Worm (Caenorhabditis elegans) whole organism, mixed stage, embryonic: ENCODE measurements around the gene F56F11.2.

Source experiments
- M03D4.4 ChIP-seq: sonication (generic microtip); optimal IDR thresholded peaks from 2 replicates; lab custom pipeline; 2017; ENCODE audit warnings: mild to moderate bottlenecking, missing genetic modification characterization, missing compliant biosample characterization
- bed-3 ChIP-seq: fragments of 200-800 bp; sonication (Bioruptor generic); optimal IDR thresholded peaks from 3 replicates; lab custom pipeline; 2018; ENCODE audit warnings: mild to moderate bottlenecking, missing genetic modification characterization, moderate library complexity, missing compliant biosample characterization
- blmp-1 ChIP-seq: fragments of 150-350 bp; optimal IDR thresholded peaks from 2 replicates; lab custom pipeline; 2014; ENCODE audit warnings: missing biosample characterization, missing genetic modification characterization
- ceh-39 ChIP-seq: fragments of 150-350 bp; optimal IDR thresholded peaks from 2 replicates; lab custom pipeline; 2014; ENCODE audit warnings: missing biosample characterization, missing genetic modification characterization
- ceh-43 ChIP-seq: fragments of 200-800 bp; sonication (Bioruptor generic); optimal IDR thresholded peaks from 2 replicates; lab custom pipeline; 2018; ENCODE audit warnings: mild to moderate bottlenecking, missing genetic modification characterization, moderate library complexity, missing compliant biosample characterization
- ceh-83 ChIP-seq: fragments of 200-800 bp; sonication (Bioruptor generic); optimal IDR thresholded peaks from 2 replicates; lab custom pipeline; 2018; ENCODE audit warnings: mild to moderate bottlenecking, missing genetic modification characterization, missing compliant biosample characterization
- ces-1 ChIP-seq: fragments of 150-350 bp; optimal IDR thresholded peaks from 2 replicates; lab custom pipeline; 2014; ENCODE audit warnings: missing biosample characterization, missing genetic modification reagents, missing genetic modification characterization
- cnd-1 ChIP-seq: fragments of 200-800 bp; sonication (Bioruptor generic); optimal IDR thresholded peaks from 2 replicates; lab custom pipeline; 2018; ENCODE audit warnings: mild to moderate bottlenecking, missing genetic modification characterization, missing compliant biosample characterization
- drap-1 ChIP-seq: fragments of 200-800 bp; sonication (Bioruptor generic); optimal IDR thresholded peaks from 3 replicates; lab custom pipeline; 2018; ENCODE audit warnings: mild to moderate bottlenecking, missing genetic modification characterization, missing compliant biosample characterization
- elt-1 ChIP-seq: sonication (generic microtip); optimal IDR thresholded peaks from 2 replicates; lab custom pipeline; 2017; ENCODE audit warnings: missing genetic modification characterization, mild to moderate bottlenecking, missing compliant biosample characterization, antibody characterized with exemption, moderate library complexity, borderline replicate concordance; ENCODE audit not compliant: insufficient read depth
- elt-3 ChIP-seq: fragments of 150-350 bp; optimal IDR thresholded peaks from 2 replicates; lab custom pipeline; 2014; ENCODE audit warnings: missing biosample characterization, missing genetic modification characterization
- ham-2 ChIP-seq: fragments of 200-800 bp; sonication (Bioruptor generic); optimal IDR thresholded peaks from 2 replicates; lab custom pipeline; 2018; ENCODE audit warnings: mild to moderate bottlenecking, missing genetic modification characterization, missing compliant biosample characterization
- hlh-1 ChIP-seq: fragments of 150-350 bp; optimal IDR thresholded peaks from 2 replicates; lab custom pipeline; 2014; ENCODE audit warnings: missing biosample characterization, missing genetic modification reagents, missing genetic modification characterization
- lin-13 ChIP-seq: fragments of 150-350 bp; optimal IDR thresholded peaks from 2 replicates; lab custom pipeline; 2014; ENCODE audit warnings: missing biosample characterization, missing genetic modification characterization
- lin-32 ChIP-seq: fragments of 200-800 bp; sonication (Bioruptor generic); optimal IDR thresholded peaks from 2 replicates; lab custom pipeline; 2018; ENCODE audit warnings: mild to moderate bottlenecking, missing genetic modification characterization, missing compliant biosample characterization
- lsy-2 ChIP-seq: fragments of 150-350 bp; optimal IDR thresholded peaks from 2 replicates; lab custom pipeline; 2014; ENCODE audit warnings: missing biosample characterization, missing genetic modification characterization
- mab-5 ChIP-seq: fragments of 150-350 bp; optimal IDR thresholded peaks from 2 replicates; lab custom pipeline; 2014; ENCODE audit warnings: missing biosample characterization, missing genetic modification characterization
- mep-1 ChIP-seq: fragments of 150-350 bp; optimal IDR thresholded peaks from 2 replicates; lab custom pipeline; 2017; ENCODE audit warnings: missing biosample characterization, missing genetic modification reagents, missing genetic modification characterization, inconsistent platforms
- mls-2 ChIP-seq: sonication (generic microtip); optimal IDR thresholded peaks from 2 replicates; lab custom pipeline; 2016; ENCODE audit warnings: mild to moderate bottlenecking, missing genetic modification characterization, moderate library complexity, missing compliant biosample characterization
- nhr-12 ChIP-seq: fragments of 150-350 bp; optimal IDR thresholded peaks from 2 replicates; lab custom pipeline; 2014; ENCODE audit warnings: missing biosample characterization, missing genetic modification characterization
- nhr-2 ChIP-seq: fragments of 150-350 bp; optimal IDR thresholded peaks from 2 replicates; lab custom pipeline; 2014; ENCODE audit warnings: missing biosample characterization, missing genetic modification characterization
- nhr-237 ChIP-seq: fragments of 150-350 bp; optimal IDR thresholded peaks from 2 replicates; lab custom pipeline; 2014; ENCODE audit warnings: missing biosample characterization, missing genetic modification characterization
- nhr-28 ChIP-seq: fragments of 150-350 bp; optimal IDR thresholded peaks from 2 replicates; lab custom pipeline; 2014; ENCODE audit warnings: missing biosample characterization, missing genetic modification characterization
- nhr-76 ChIP-seq: sonication (generic microtip); optimal IDR thresholded peaks from 2 replicates; lab custom pipeline; 2017; ENCODE audit warnings: missing biosample characterization, missing genetic modification characterization
- pha-4 ChIP-seq: fragments of 150-350 bp; optimal IDR thresholded peaks from 2 replicates; lab custom pipeline; 2018; ENCODE audit warnings: missing biosample characterization, missing genetic modification reagents, missing genetic modification characterization
- sem-2 ChIP-seq: fragments of 200-800 bp; sonication (Bioruptor generic); optimal IDR thresholded peaks from 2 replicates; lab custom pipeline; 2018; ENCODE audit warnings: mild to moderate bottlenecking, missing genetic modification characterization, missing compliant biosample characterization
- snpc-4 ChIP-seq: fragments of 150-350 bp; optimal IDR thresholded peaks from 2 replicates; lab custom pipeline; 2014; ENCODE audit warnings: missing biosample characterization, missing genetic modification characterization
- sptf-1 ChIP-seq: sonication (generic microtip); optimal IDR thresholded peaks from 2 replicates; lab custom pipeline; 2017; ENCODE audit warnings: mild to moderate bottlenecking, missing genetic modification characterization, moderate library complexity, missing compliant biosample characterization
- tbx-8 ChIP-seq: fragments of 200-800 bp; sonication (Bioruptor generic); optimal IDR thresholded peaks from 2 replicates; lab custom pipeline; 2018; ENCODE audit warnings: mild to moderate bottlenecking, missing genetic modification characterization, moderate library complexity, missing compliant biosample characterization
- unc-120 ChIP-seq: sonication (generic microtip); optimal IDR thresholded peaks from 2 replicates; lab custom pipeline; 2017; ENCODE audit warnings: missing genetic modification characterization, missing compliant biosample characterization; ENCODE audit not compliant: poor library complexity, severe bottlenecking
- unc-62 ChIP-seq: fragments of 150-350 bp; optimal IDR thresholded peaks from 2 replicates; lab custom pipeline; 2014; ENCODE audit warnings: missing biosample characterization, missing genetic modification reagents, missing genetic modification characterization
- zip-8 ChIP-seq: fragments of 150-350 bp; optimal IDR thresholded peaks from 2 replicates; lab custom pipeline; 2014; ENCODE audit warnings: missing biosample characterization, missing genetic modification characterization
- ztf-11 ChIP-seq: fragments of 150-350 bp; optimal IDR thresholded peaks from 2 replicates; lab custom pipeline; 2014; ENCODE audit warnings: missing biosample characterization, missing genetic modification characterization

F56F11.2 gene

ce11 chrIII:2899705-2900104 is 17.6 kb downstream of the F56F11.2 start:
- no peak for TF ChIP-seq ceh-39 (tag; lab: Kevin White, UChicago)
- no peak for TF ChIP-seq lin-32 (GFP tag; lab: Kevin White, UChicago)
- TF ChIP-seq drap-1 (GFP tag; lab: Kevin White, UChicago) = no peak
- TF ChIP-seq, all 35 proteins: peak for 0

- TF ChIP-seq nhr-12 = no peak
These were observed 19.0 kb downstream of the F56F11.2 start, which contains the start of gene idpa-1 for ce11 chrIII:2901117-2901516. idpa-1 (minus strand) TSS chrIII:2901217.

ce11 chrIII:2904164-2904563 is 22.1 kb downstream of the F56F11.2 start:
- TF ChIP-seq bed-3 (GFP tag; lab: Kevin White, UChicago) (no peak), ces-1 (GFP tag; lab: Kevin White, UChicago) (peak; percentile 87), lin-32 (GFP tag; lab: Kevin White, UChicago) (no peak)

DNA sequence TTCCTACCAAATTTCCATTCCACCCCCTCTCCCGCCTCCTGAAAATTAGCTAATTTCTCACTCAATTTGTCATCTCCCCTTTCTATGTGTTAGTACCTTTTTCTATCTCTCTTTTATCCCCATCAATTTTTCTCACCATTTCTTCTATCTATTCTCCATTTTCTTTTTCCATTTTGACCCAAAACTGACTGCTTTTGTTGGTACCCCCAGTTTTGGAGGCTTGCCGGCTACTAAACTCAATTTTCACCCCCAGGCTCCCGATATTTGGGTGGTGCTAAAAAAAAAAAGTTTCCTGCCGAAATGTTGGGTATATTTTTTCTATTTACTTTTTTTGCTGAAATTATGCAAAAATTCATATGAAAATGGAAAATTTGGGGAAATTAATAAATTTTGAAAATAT is 25.7 kb downstream of the F56F11.2 start:
- TF ChIP-seq sem-2 (GFP tag; lab: Kevin White, UChicago) (no peak), ham-2 (GFP tag; lab: Kevin White, UChicago) (no peak), nhr-76 (no peak), drap-1 (GFP tag; lab: Kevin White, UChicago) (no peak), ces-1 (GFP tag; lab: Kevin White, UChicago) (peak; percentile 64), lin-13 (tag; lab: Kevin White, UChicago) (no peak), ceh-43 (GFP tag; lab: Kevin White, UChicago) (no peak)

ce11 chrIII:2908859-2909258 is 26.8 kb downstream of the F56F11.2 start:
- no peak for TF ChIP-seq nhr-76
- TF ChIP-seq elt-1 (tag; lab: Kevin White, UChicago) = peak; percentile 14
- no peak for TF ChIP-seq unc-120
- TF ChIP-seq ham-2 (GFP tag; lab: Kevin White, UChicago) = peak; percentile 24
- TF ChIP-seq mep-1 = no peak
- TF ChIP-seq lin-13 (tag; lab: Kevin White, UChicago) = no peak
- no peak for TF ChIP-seq ceh-43 (GFP tag; lab: Kevin White, UChicago)
- no peak for TF ChIP-seq pha-4 (tag; lab: Kevin White, UChicago)
- TF ChIP-seq mab-5 = no peak
- peak; percentile 56 for TF ChIP-seq unc-62 (GFP tag; lab: Kevin White, UChicago)
- no peak for TF ChIP-seq hlh-1 (tag; lab: Kevin White, UChicago)
- no peak for TF ChIP-seq drap-1 (GFP tag; lab: Kevin White, UChicago)
- no peak for TF ChIP-seq ztf-11 (tag; lab: Kevin White, UChicago)
- TF ChIP-seq, all 35 proteins: peak for 3

- TF ChIP-seq nhr-76 (no peak), ham-2 (GFP tag; lab: Kevin White, UChicago) (no peak), pha-4 (tag; lab: Kevin White, UChicago) (no peak), mls-2 (tag; lab: Kevin White, UChicago) (no peak), ceh-43 (GFP tag; lab: Kevin White, UChicago) (no peak), lsy-2 (tag; lab: Kevin White, UChicago) (no peak), tbx-8 (GFP tag; lab: Kevin White, UChicago) (no peak), mab-5 (no peak), drap-1 (GFP tag; lab: Kevin White, UChicago) (no peak), zip-8 (tag; lab: Kevin White, UChicago) (no peak)
These were observed 28.5 kb downstream of the F56F11.2 start, which contains the start of gene cdh-1 for ce11 chrIII:2910606-2911005. cdh-1 (plus strand) TSS chrIII:2910906.

DNA sequence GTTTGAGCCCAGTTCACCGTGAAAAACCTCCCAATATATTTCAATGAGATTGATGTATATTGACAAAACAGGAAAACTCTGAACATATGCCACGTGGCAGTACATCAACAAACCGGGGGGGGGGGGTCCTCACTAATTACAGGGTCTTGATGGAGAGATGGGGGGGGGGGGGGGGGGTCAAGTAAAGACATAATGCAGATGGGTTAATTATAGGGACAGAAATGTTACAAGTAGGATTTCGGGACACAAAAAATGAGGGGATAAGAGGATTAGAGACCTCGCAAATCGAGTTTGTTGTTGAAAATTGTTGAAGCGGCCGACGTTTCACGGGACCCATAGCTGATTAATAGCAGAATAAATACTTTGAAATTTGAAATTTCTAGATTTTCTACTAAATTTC is 30.8 kb downstream of the F56F11.2 start:
- TF ChIP-seq mab-5 (no peak), nhr-237 (tag; lab: Kevin White, UChicago) (no peak), elt-1 (tag; lab: Kevin White, UChicago) (no peak), sptf-1 (tag; lab: Kevin White, UChicago) (peak; percentile 89), hlh-1 (tag; lab: Kevin White, UChicago) (no peak), ham-2 (GFP tag; lab: Kevin White, UChicago) (no peak), sem-2 (GFP tag; lab: Kevin White, UChicago) (no peak), ceh-39 (tag; lab: Kevin White, UChicago) (no peak), lsy-2 (tag; lab: Kevin White, UChicago) (no peak), unc-120 (no peak), nhr-28 (tag; lab: Kevin White, UChicago) (no peak), elt-3 (tag; lab: Kevin White, UChicago) (no peak), ceh-43 (GFP tag; lab: Kevin White, UChicago) (peak; percentile 34), blmp-1 (no peak), zip-8 (tag; lab: Kevin White, UChicago) (no peak), lin-32 (GFP tag; lab: Kevin White, UChicago) (no peak), ztf-11 (tag; lab: Kevin White, UChicago) (no peak), ceh-83 (GFP tag; lab: Kevin White, UChicago) (no peak), lin-13 (tag; lab: Kevin White, UChicago) (no peak), tbx-8 (GFP tag; lab: Kevin White, UChicago) (no peak), M03D4.4 (tag; lab: Kevin White, UChicago) (no peak), nhr-12 (no peak), drap-1 (GFP tag; lab: Kevin White, UChicago) (no peak), snpc-4 (tag; lab: Kevin White, UChicago) (no peak), ces-1 (GFP tag; lab: Kevin White, UChicago) (peak; percentile 10), nhr-76 (no peak), mep-1 (no peak), unc-62 (GFP tag; lab: Kevin White, UChicago) (no peak), cnd-1 (no peak), nhr-2 (no peak)
